Worm (Caenorhabditis elegans) whole organism, young adult: ENCODE data around the gene R06B10.7.

Source experiments
- dpl-1 ChIP-seq: fragments of 150-350 bp; optimal IDR thresholded peaks from 2 replicates; lab custom pipeline; 2014; ENCODE audit warnings: missing biosample characterization, missing genetic modification reagents, missing genetic modification characterization
- efl-1 ChIP-seq: fragments of 150-350 bp; optimal IDR thresholded peaks from 2 replicates; lab custom pipeline; 2014; ENCODE audit warnings: missing biosample characterization, missing genetic modification reagents, missing genetic modification characterization
- fkh-3 ChIP-seq: sonication (generic microtip); optimal IDR thresholded peaks from 2 replicates; lab custom pipeline; 2016; ENCODE audit warnings: mild to moderate bottlenecking, missing genetic modification characterization, missing compliant biosample characterization
- him-1 ChIP-seq: sonication (generic microtip); optimal IDR thresholded peaks from 2 replicates; lab custom pipeline; 2016; ENCODE audit warnings: missing genotype, missing genetic modification reagents, missing genetic modification characterization, missing compliant biosample characterization
- hmg-1.2 ChIP-seq: fragments of 200-800 bp; sonication (Bioruptor generic); IDR thresholded peaks from 2 replicates; pipeline ENCODE4 v1.3.6; 2022; ENCODE audit warnings: missing genetic modification reagents, missing genetic modification characterization, missing compliant biosample characterization
- somi-1 ChIP-seq: fragments of 200-800 bp; sonication (Bioruptor generic); optimal IDR thresholded peaks from 2 replicates; lab custom pipeline; 2018; ENCODE audit warnings: mild to moderate bottlenecking, missing genetic modification characterization, missing compliant biosample characterization
- unc-62 ChIP-seq: fragments of 150-350 bp; optimal IDR thresholded peaks from 2 replicates; lab custom pipeline; 2014; ENCODE audit warnings: missing biosample characterization, missing genetic modification reagents, missing genetic modification characterization

DNA sequence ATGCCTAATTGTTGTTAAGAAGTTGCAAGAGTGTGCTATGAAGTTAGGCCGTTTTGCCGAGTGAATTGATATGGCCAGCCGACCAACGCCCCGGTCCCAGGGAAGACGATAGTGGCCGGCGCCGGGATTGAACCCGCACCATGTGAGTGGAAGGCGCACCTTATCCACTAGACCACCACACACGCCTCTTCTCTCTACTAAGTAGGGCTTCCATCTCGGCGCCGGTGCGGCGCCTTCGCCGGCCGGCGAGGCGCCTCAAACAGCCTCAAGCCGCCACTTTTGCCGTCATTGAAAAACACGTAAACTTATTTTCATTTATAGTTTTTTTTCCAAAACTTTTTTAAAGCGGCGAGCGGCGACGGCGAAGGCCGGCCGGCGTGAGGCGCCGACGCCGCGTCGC is 22.3 kb downstream of the R06B10.7 start:
- no peak for TF ChIP-seq dpl-1 (GFP tag; lab: Kevin White, UChicago)
- TF ChIP-seq fkh-3: no peak
- TF ChIP-seq efl-1 (GFP tag; lab: Kevin White, UChicago): no peak
- TF ChIP-seq him-1 (tag; lab: Kevin White, UChicago): no peak
- no peak for TF ChIP-seq unc-62 (GFP tag; lab: Kevin White, UChicago)
- no peak for TF ChIP-seq hmg-1.2 (GFP tag; lab: Robert Waterston, UW)
- no peak for TF ChIP-seq somi-1 (GFP tag; lab: Kevin White, UChicago)
